Fruit fly (Drosophila melanogaster) whole organism, adult: ENCODE data around the gene Tango6.

Experiments
- CG11617 ChIP-seq: fragments of 200-800 bp; sonication (Bioruptor generic); optimal IDR thresholded peaks from 2 replicates; lab custom pipeline; 2017; ENCODE audit warnings: mild to moderate bottlenecking, missing biosample characterization, missing genetic modification reagents, missing genetic modification characterization
- CG12768 ChIP-seq: fragments of 200-800 bp; sonication (Bioruptor generic); optimal IDR thresholded peaks from 2 replicates; lab custom pipeline; 2017; ENCODE audit warnings: missing biosample characterization, missing genetic modification characterization, mild to moderate bottlenecking, moderate library complexity, missing genetic modification reagents
- CG14711 ChIP-seq: fragments of 200-800 bp; sonication (Bioruptor generic); optimal IDR thresholded peaks from 2 replicates; lab custom pipeline; 2018; ENCODE audit warnings: missing biosample characterization, mild to moderate bottlenecking, missing genetic modification characterization, moderate library complexity
- CG1620 ChIP-seq: fragments of 200-800 bp; sonication (Bioruptor generic); optimal IDR thresholded peaks from 2 replicates; lab custom pipeline; 2016; ENCODE audit warnings: missing biosample characterization, missing genetic modification characterization
- CG33017 ChIP-seq: fragments of 200-800 bp; sonication (Bioruptor generic); optimal IDR thresholded peaks from 2 replicates; lab custom pipeline; 2018; ENCODE audit warnings: missing biosample characterization, mild to moderate bottlenecking, missing genetic modification characterization, moderate library complexity
- CG5204 ChIP-seq: fragments of 200-800 bp; sonication (Bioruptor generic); optimal IDR thresholded peaks from 2 replicates; lab custom pipeline; 2016; ENCODE audit warnings: missing biosample characterization, missing genetic modification characterization
- CG7045 ChIP-seq: fragments of 200-800 bp; sonication (Bioruptor generic); optimal IDR thresholded peaks from 2 replicates; lab custom pipeline; 2017; ENCODE audit warnings: missing biosample characterization, mild to moderate bottlenecking, missing genetic modification characterization
- CG7101 ChIP-seq: fragments of 200-800 bp; sonication (Bioruptor generic); optimal IDR thresholded peaks from 2 replicates; lab custom pipeline; 2018; ENCODE audit warnings: missing biosample characterization, mild to moderate bottlenecking, missing genetic modification characterization, moderate library complexity
- Clk ChIP-seq: fragments of 200-800 bp; sonication (Bioruptor generic); optimal IDR thresholded peaks from 2 replicates; lab custom pipeline; 2017; ENCODE audit warnings: missing biosample characterization, missing genetic modification characterization
- Crg-1 ChIP-seq: fragments of 200-800 bp; sonication (Bioruptor generic); optimal IDR thresholded peaks from 2 replicates; lab custom pipeline; 2016; ENCODE audit warnings: missing biosample characterization, missing genetic modification characterization
- Hr96 ChIP-seq: fragments of 200-800 bp; sonication (Bioruptor generic); optimal IDR thresholded peaks from 2 replicates; lab custom pipeline; 2016; ENCODE audit warnings: missing biosample characterization, missing genetic modification characterization
- Mnt ChIP-seq: fragments of 200-800 bp; sonication (Bioruptor generic); optimal IDR thresholded peaks from 2 replicates; lab custom pipeline; 2016; ENCODE audit warnings: missing biosample characterization, mild to moderate bottlenecking, missing genetic modification characterization
- bab1 ChIP-seq: fragments of 200-800 bp; sonication (Bioruptor generic); optimal IDR thresholded peaks from 3 replicates; lab custom pipeline; 2019; ENCODE audit warnings: missing biosample characterization, mild to moderate bottlenecking, missing genetic modification characterization, moderate library complexity
- cic ChIP-seq: fragments of 200-800 bp; sonication (Bioruptor generic); optimal IDR thresholded peaks from 2 replicates; lab custom pipeline; 2017; ENCODE audit warnings: missing biosample characterization, mild to moderate bottlenecking, missing genetic modification characterization, moderate library complexity
- cnc ChIP-seq, 2 experiments: fragments of >200 bp; optimal IDR thresholded peaks; 2 replicates each; lab custom pipeline; 2017
- kay ChIP-seq: fragments of 200-800 bp; sonication (Bioruptor generic); peaks from one replicate; lab custom pipeline; 2016; ENCODE audit warnings: missing biosample characterization, missing genetic modification characterization, borderline replicate concordance
- ovo ChIP-seq: fragments of 200-800 bp; sonication (Bioruptor generic); optimal IDR thresholded peaks from 2 replicates; lab custom pipeline; 2016; ENCODE audit warnings: missing biosample characterization, missing genetic modification characterization
- pad ChIP-seq: fragments of 200-800 bp; sonication (Bioruptor generic); optimal IDR thresholded peaks from 3 replicates; lab custom pipeline; 2017; ENCODE audit warnings: missing biosample characterization, missing genetic modification characterization, mild to moderate bottlenecking, moderate library complexity, missing genetic modification reagents
- tj ChIP-seq: fragments of 200-800 bp; sonication (Bioruptor generic); optimal IDR thresholded peaks from 3 replicates; lab custom pipeline; 2017; ENCODE audit warnings: missing biosample characterization, mild to moderate bottlenecking, missing genetic modification characterization, moderate library complexity
- toe ChIP-seq: fragments of 200-800 bp; sonication (Bioruptor generic); optimal IDR thresholded peaks from 2 replicates; lab custom pipeline; 2016; ENCODE audit warnings: missing biosample characterization, missing genetic modification characterization

Gene Tango6

DNA sequence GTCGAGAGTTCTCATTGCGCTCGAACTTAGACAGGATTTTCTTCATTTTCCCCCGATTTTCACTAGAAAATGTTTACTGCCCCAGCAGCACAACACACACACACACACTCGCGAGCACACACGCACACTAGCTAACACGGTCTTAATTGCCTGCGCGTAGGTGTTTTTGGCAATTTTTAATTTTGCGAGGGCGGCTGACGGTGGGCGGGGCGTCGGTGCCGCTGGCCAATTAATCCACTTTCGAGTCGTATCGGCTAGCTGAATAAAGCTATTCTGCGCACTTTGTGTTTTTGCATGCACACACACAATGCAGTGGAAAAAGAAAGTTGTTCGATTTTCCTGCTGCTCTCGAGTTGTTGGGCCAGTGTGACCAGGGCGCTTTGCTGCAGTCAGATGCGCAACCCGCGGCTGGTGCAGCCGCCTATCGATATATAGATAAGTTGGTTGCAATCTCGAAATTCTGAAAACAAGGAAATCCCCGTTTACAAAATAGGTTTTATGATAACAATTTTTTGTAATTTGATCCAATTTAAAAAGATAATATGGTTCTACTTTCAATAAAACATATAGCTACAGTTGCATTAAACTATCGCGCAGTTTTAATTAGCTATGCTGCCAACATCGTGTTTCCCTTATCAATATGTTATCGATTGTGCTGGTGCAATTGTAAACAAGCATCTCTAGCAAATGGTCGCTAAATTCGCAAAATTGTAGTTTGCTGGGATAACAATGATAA lies at the start of gene Tango6, which contains the start of gene Nak:
TSS of gene Tango6 (plus strand) at position 659 of the 736 bp plus-strand sequence.
TSS of gene Nak (minus strand) at position 375 of the 736 bp plus-strand sequence.
- TF ChIP-seq CG12768 (GFP tag; lab: Kevin White, UChicago) (no peak), CG7101 (tag; lab: Kevin White, UChicago) (peak; percentile 55), CG14711 (peak; percentile 46), CG5204 (GFP tag; lab: Kevin White, UChicago) (peak; percentile 53), pad (GFP tag; lab: Kevin White, UChicago) (peak; percentile 44), Mnt (GFP tag; lab: Kevin White, UChicago) (peak; percentile 71), ovo (GFP tag; lab: Kevin White, UChicago) (no peak), toe (GFP tag; lab: Kevin White, UChicago) (peak; percentile 63), Hr96 (peak; percentile 67), CG7045 (peak; percentile 40), tj (GFP tag; lab: Kevin White, UChicago) (peak; percentile 49), cic (GFP tag; lab: Kevin White, UChicago) (peak; percentile 13), Clk (GFP tag; lab: Kevin White, UChicago) (no peak), Crg-1 (GFP tag; lab: Kevin White, UChicago) (peak; percentile 48), kay (GFP tag; lab: Kevin White, UChicago) (no peak), cnc (optimal IDR thresholded peaks at IDR 0.05; lab: Kevin White, UChicago) (no peak), CG11617 (GFP tag; lab: Kevin White, UChicago) (peak; percentile 53), bab1 (GFP tag; lab: Kevin White, UChicago) (peak; percentile 63), CG33017 (tag; lab: Kevin White, UChicago) (peak; percentile 41), CG1620 (GFP tag; lab: Kevin White, UChicago) (peak; percentile 58)

DNA sequence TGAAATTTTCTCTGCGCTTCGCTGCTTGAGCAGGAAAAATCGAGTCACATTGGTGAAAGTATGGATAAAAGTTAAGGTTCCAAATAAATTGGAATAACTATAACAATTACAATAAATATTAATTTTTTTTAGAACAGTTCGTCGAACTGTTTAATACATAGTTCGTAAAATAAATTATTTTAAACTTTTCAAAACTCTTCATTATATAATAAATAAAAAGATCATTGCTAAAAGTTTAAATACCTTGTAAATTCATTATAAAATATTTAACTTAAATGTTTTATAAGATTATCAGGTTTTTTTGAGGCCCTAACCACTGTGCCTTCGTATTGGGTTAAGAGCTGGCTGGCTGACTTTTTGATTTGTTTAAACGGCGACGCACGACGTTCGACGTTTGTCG lies 49.4 kb upstream of the Tango6 start:
- TF ChIP-seq Mnt (GFP tag; lab: Kevin White, UChicago) (no peak), cnc (optimal IDR thresholded peaks at IDR 0.05; lab: Kevin White, UChicago) (no peak), CG1620 (GFP tag; lab: Kevin White, UChicago) (no peak), toe (GFP tag; lab: Kevin White, UChicago) (no peak), Clk (GFP tag; lab: Kevin White, UChicago) (no peak), Hr96 (no peak), CG7101 (tag; lab: Kevin White, UChicago) (no peak), kay (GFP tag; lab: Kevin White, UChicago) (no peak), CG12768 (GFP tag; lab: Kevin White, UChicago) (no peak), pad (GFP tag; lab: Kevin White, UChicago) (no peak)

DNA sequence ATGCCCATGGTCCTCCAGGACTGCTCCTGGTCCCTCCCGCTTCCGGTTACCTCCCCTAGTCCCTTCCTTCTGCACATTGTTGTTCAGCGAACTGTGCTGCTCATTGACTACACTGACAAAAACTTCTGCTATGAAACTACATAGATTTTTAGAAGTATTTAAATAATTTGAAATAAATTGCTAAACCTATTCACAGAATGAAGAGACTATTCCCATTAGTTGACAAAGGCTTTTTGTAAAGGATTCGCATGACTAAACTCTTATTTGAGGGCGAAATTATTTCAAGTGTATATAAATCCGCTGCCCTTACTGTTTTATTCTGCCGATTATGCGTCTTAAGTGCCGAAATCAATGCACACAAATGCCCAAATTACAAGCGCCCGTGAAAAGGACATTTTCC lies 47.6 kb upstream of the Tango6 start:
- TF ChIP-seq CG11617 (GFP tag; lab: Kevin White, UChicago), result no peak
- no peak for TF ChIP-seq Mnt (GFP tag; lab: Kevin White, UChicago)
- no peak for TF ChIP-seq pad (GFP tag; lab: Kevin White, UChicago)
- no peak for TF ChIP-seq cic (GFP tag; lab: Kevin White, UChicago)
- no peak for TF ChIP-seq cnc (optimal IDR thresholded peaks at IDR 0.05; lab: Kevin White, UChicago)
- no peak for TF ChIP-seq Hr96
- no peak for TF ChIP-seq tj (GFP tag; lab: Kevin White, UChicago)
- TF ChIP-seq CG33017 (tag; lab: Kevin White, UChicago), result no peak
- no peak for TF ChIP-seq kay (GFP tag; lab: Kevin White, UChicago)
- no peak for TF ChIP-seq CG1620 (GFP tag; lab: Kevin White, UChicago)
- TF ChIP-seq Clk (GFP tag; lab: Kevin White, UChicago), result no peak
- TF ChIP-seq Crg-1 (GFP tag; lab: Kevin White, UChicago), result no peak
- no peak for TF ChIP-seq CG7101 (tag; lab: Kevin White, UChicago)
- TF ChIP-seq CG5204 (GFP tag; lab: Kevin White, UChicago), result no peak
- no peak for TF ChIP-seq CG7045
- no peak for TF ChIP-seq CG14711
- TF ChIP-seq ovo (GFP tag; lab: Kevin White, UChicago), result no peak
- no peak for TF ChIP-seq bab1 (GFP tag; lab: Kevin White, UChicago)

DNA sequence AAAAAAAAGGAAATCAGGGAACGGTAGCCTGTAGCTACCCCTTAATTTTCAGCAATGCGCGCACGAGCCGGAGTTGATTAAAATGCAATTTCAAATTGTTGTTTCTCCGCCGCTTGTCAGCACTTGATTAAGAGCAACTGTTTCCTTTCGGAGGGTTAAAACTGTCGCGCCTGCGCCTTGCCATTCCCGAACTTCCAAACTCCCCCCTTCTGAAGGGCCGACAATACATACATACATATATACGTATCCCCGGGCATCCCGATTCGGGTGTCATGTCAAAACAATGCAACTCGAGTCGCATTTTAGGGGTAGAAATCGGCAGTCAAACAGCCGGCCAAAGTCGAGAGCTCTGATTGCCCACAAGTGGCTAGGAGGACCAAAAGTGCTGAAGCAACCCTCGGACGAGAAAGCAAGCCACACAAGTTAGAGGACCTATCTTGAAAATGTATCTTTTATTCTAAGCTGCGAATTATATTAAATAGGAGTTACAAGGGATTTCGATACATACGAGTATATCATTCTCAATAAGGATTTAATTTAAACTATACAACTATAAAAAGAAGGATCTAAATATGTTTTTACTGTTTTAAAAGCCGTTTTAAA lies 44.1 kb upstream of the Tango6 start:
- TF ChIP-seq CG7101 (tag; lab: Kevin White, UChicago) (no peak), Clk (GFP tag; lab: Kevin White, UChicago) (no peak), CG12768 (GFP tag; lab: Kevin White, UChicago) (no peak), CG33017 (tag; lab: Kevin White, UChicago) (no peak), Mnt (GFP tag; lab: Kevin White, UChicago) (no peak), Hr96 (no peak), CG14711 (no peak), kay (GFP tag; lab: Kevin White, UChicago) (no peak), ovo (GFP tag; lab: Kevin White, UChicago) (no peak), CG5204 (GFP tag; lab: Kevin White, UChicago) (no peak), Crg-1 (GFP tag; lab: Kevin White, UChicago) (no peak), tj (GFP tag; lab: Kevin White, UChicago) (no peak), CG1620 (GFP tag; lab: Kevin White, UChicago) (no peak), bab1 (GFP tag; lab: Kevin White, UChicago) (no peak), cic (GFP tag; lab: Kevin White, UChicago) (no peak), toe (GFP tag; lab: Kevin White, UChicago) (no peak), CG7045 (no peak), cnc (optimal IDR thresholded peaks at IDR 0.05; lab: Kevin White, UChicago) (no peak), pad (GFP tag; lab: Kevin White, UChicago) (no peak), CG11617 (GFP tag; lab: Kevin White, UChicago) (no peak)
